Worm (Caenorhabditis elegans): Measurements from ENCODE around the gene hxk-3.
A peak's percentile ranks its signal among the peaks of the same experiment; 100 is the strongest.

Gene hxk-3

ce11 chrIV:1514415-1514814 is 17.0 kb downstream of the hxk-3 start:
- TF ChIP-seq unc-3 (GFP tag; conservative IDR thresholded peaks at IDR 0.05) (0 out of 2 replicates have a peak, but pooled peaks have one; percentile 31), unc-3 (tag; optimal IDR thresholded peaks at IDR 0.05) (no peak), che-1 (tag; optimal IDR thresholded peaks at IDR 0.05) (peak; percentile 14), ceh-34 (tag; optimal IDR thresholded peaks at IDR 0.05) (peak; percentile 4), hlh-30 (tag; optimal IDR thresholded peaks at IDR 0.05; ENCODE audit: insufficient read depth) (peak; percentile 37), K09A11.1 (tag; optimal IDR thresholded peaks at IDR 0.05; ENCODE audit: insufficient read depth) (no peak), sox-4 (tag; optimal IDR thresholded peaks at IDR 0.05) (peak; percentile 1)

- no peak for TF ChIP-seq che-1 (tag; optimal IDR thresholded peaks at IDR 0.05)
- TF ChIP-seq unc-3 (GFP tag; conservative IDR thresholded peaks at IDR 0.05), result no peak
- TF ChIP-seq unc-3 (tag; optimal IDR thresholded peaks at IDR 0.05), result no peak
- no peak for TF ChIP-seq ceh-30 (tag; optimal IDR thresholded peaks at IDR 0.05)
- no peak for TF ChIP-seq hlh-15 (tag; optimal IDR thresholded peaks at IDR 0.05)
- TF ChIP-seq fax-1 (tag; optimal IDR thresholded peaks at IDR 0.05), result no peak
- TF ChIP-seq hlh-13 (GFP tag; optimal IDR thresholded peaks at IDR 0.05), result no peak
- TF ChIP-seq mec-3 (tag; optimal IDR thresholded peaks at IDR 0.05; ENCODE audit: borderline replicate concordance), result no peak
- TF ChIP-seq sox-4 (tag; optimal IDR thresholded peaks at IDR 0.05), result no peak
Observed at ce11 chrIV:1515891-1516290, 18.5 kb downstream of the hxk-3 start.

- TF ChIP-seq tbx-7 (tag; optimal IDR thresholded peaks at IDR 0.05) (no peak), C08G9.2 (tag; optimal IDR thresholded peaks at IDR 0.05) (no peak), gmeb-2 (tag; optimal IDR thresholded peaks at IDR 0.05) (no peak), pros-1 (tag; optimal IDR thresholded peaks at IDR 0.05) (no peak), odd-2 (tag; optimal IDR thresholded peaks at IDR 0.05) (no peak), ceh-19 (GFP tag; optimal IDR thresholded peaks at IDR 0.05) (no peak), ztf-16 (tag; optimal IDR thresholded peaks at IDR 0.05) (no peak), unc-42 (tag; optimal IDR thresholded peaks at IDR 0.05) (no peak)
Observed at ce11 chrIV:1516527-1516926, 19.1 kb downstream of the hxk-3 start, which contains the start of gene clec-172. TSS of gene clec-172 (minus strand) at chrIV:1516627.

- TF ChIP-seq gmeb-2 (tag; optimal IDR thresholded peaks at IDR 0.05), result no peak
- TF ChIP-seq ceh-30 (tag; optimal IDR thresholded peaks at IDR 0.05), result no peak
- TF ChIP-seq ztf-16 (tag; optimal IDR thresholded peaks at IDR 0.05), result no peak
- TF ChIP-seq hlh-15 (tag; optimal IDR thresholded peaks at IDR 0.05), result no peak
- TF ChIP-seq ceh-45 (GFP tag; IDR thresholded peaks at IDR 0.05), result no peak
- no peak for TF ChIP-seq ceh-24 (tag; optimal IDR thresholded peaks at IDR 0.05)
- TF ChIP-seq ceh-14 (tag; optimal IDR thresholded peaks at IDR 0.05), result no peak
Observed at ce11 chrIV:1521224-1521623, 23.8 kb downstream of the hxk-3 start, which contains the start of gene K03H6.4. TSS of gene K03H6.4 (minus strand) at chrIV:1521324.

ce11 chrIV:1522358-1522757 is 24.9 kb downstream of the hxk-3 start:
- TF ChIP-seq nhr-11 (tag; optimal IDR thresholded peaks at IDR 0.05) (no peak), ceh-14 (tag; optimal IDR thresholded peaks at IDR 0.05) (no peak), nhr-232 (tag; optimal IDR thresholded peaks at IDR 0.05) (no peak), fax-1 (tag; optimal IDR thresholded peaks at IDR 0.05) (no peak), nfya-1 (tag; optimal IDR thresholded peaks at IDR 0.05) (no peak), ceh-6 (GFP tag; optimal IDR thresholded peaks at IDR 0.05) (no peak), tbx-2 (tag; optimal IDR thresholded peaks at IDR 0.05) (no peak), npax-4 (tag; optimal IDR thresholded peaks at IDR 0.05) (no peak)

ce11 chrIV:1523418-1523817 is 26.0 kb downstream of the hxk-3 start, which contains the start of gene K03H6.1:
TSS of gene K03H6.1 (plus strand) at chrIV:1523718.
- TF ChIP-seq ceh-22 (tag; optimal IDR thresholded peaks at IDR 0.05), result no peak
- no peak for TF ChIP-seq elt-2 (tag; optimal IDR thresholded peaks at IDR 0.05)
- no peak for TF ChIP-seq eyg-1 (tag; optimal IDR thresholded peaks at IDR 0.05)
- TF ChIP-seq mec-3 (tag; optimal IDR thresholded peaks at IDR 0.05; ENCODE audit: borderline replicate concordance), result no peak
- TF ChIP-seq C08G9.2 (tag; optimal IDR thresholded peaks at IDR 0.05), result no peak
- TF ChIP-seq ama-1 (optimal IDR thresholded peaks at IDR 0.05), result no peak
- no peak for TF ChIP-seq unc-86 (tag; optimal IDR thresholded peaks at IDR 0.05)
- TF ChIP-seq sdc-2 (tag; optimal IDR thresholded peaks at IDR 0.05), result no peak
- TF ChIP-seq hlh-15 (tag; optimal IDR thresholded peaks at IDR 0.05), result no peak

Data from whole organism, late embryonic.